Fruit fly (Drosophila melanogaster) whole organism, embryonic: ENCODE measurements around the gene scyl.

Experiments
- Abd-B ChIP-seq: fragments of 200-800 bp; sonication (Bioruptor generic); optimal IDR thresholded peaks from 2 replicates; lab custom pipeline; 2018; ENCODE audit warnings: missing biosample characterization, mild to moderate bottlenecking, missing genetic modification characterization, moderate library complexity
- CG1024 ChIP-seq: fragments of 200-800 bp; sonication (Bioruptor generic); IDR thresholded peaks from 2 replicates; pipeline ENCODE4 v1.3.6; 2022; ENCODE audit warnings: missing biosample characterization, missing genetic modification characterization
- CG12236 ChIP-seq: fragments of 200-800 bp; sonication (Bioruptor generic); optimal IDR thresholded peaks from 2 replicates; lab custom pipeline; 2016; ENCODE audit warnings: missing biosample characterization, missing genetic modification characterization
- CG12659 ChIP-seq: fragments of 200-800 bp; sonication (Bioruptor generic); optimal IDR thresholded peaks from 3 replicates; lab custom pipeline; 2017; ENCODE audit warnings: mild to moderate bottlenecking, missing biosample characterization, missing genetic modification reagents, missing genetic modification characterization
- CG16863 ChIP-seq: fragments of 200-800 bp; sonication (Bioruptor generic); optimal IDR thresholded peaks from 3 replicates; lab custom pipeline; 2016; ENCODE audit warnings: missing biosample characterization, missing genetic modification characterization
- CG18262 ChIP-seq: fragments of 200-800 bp; optimal IDR thresholded peaks from 3 replicates; lab custom pipeline; 2019; ENCODE audit warnings: missing biosample characterization, mild to moderate bottlenecking, missing genetic modification characterization, moderate library complexity
- CG2116 ChIP-seq: fragments of 200-800 bp; sonication (Bioruptor generic); optimal IDR thresholded peaks from 3 replicates; lab custom pipeline; 2018; ENCODE audit warnings: missing biosample characterization, mild to moderate bottlenecking, missing genetic modification characterization
- CG2199 ChIP-seq: fragments of 200-800 bp; sonication (Bioruptor generic); IDR thresholded peaks from 3 replicates; pipeline ENCODE4 v1.3.6; 2022; ENCODE audit warnings: missing biosample characterization, missing genetic modification characterization
- CG2889 ChIP-seq: fragments of 200-800 bp; sonication (Bioruptor generic); IDR thresholded peaks from 3 replicates; pipeline ENCODE4 v1.3.6; 2022; ENCODE audit warnings: missing biosample characterization, missing genetic modification characterization
- CG31441 ChIP-seq: fragments of 200-800 bp; sonication (Bioruptor generic); IDR thresholded peaks from 2 replicates; pipeline ENCODE4 v1.3.6; 2022; ENCODE audit warnings: missing biosample characterization, missing genetic modification characterization
- CG7556 ChIP-seq: fragments of 200-800 bp; sonication (Bioruptor generic); optimal IDR thresholded peaks from 2 replicates; lab custom pipeline; 2017; ENCODE audit warnings: missing biosample characterization, mild to moderate bottlenecking, missing genetic modification characterization
- CG9797 ChIP-seq: fragments of 200-800 bp; sonication (Bioruptor generic); optimal IDR thresholded peaks from 3 replicates; lab custom pipeline; 2018; ENCODE audit warnings: missing biosample characterization, mild to moderate bottlenecking, missing genetic modification characterization
- CHES-1-like ChIP-seq: fragments of 200-800 bp; sonication (Bioruptor generic); optimal IDR thresholded peaks from 2 replicates; lab custom pipeline; 2016; ENCODE audit warnings: missing biosample characterization, missing genetic modification characterization
- Chrac-16 ChIP-seq: fragments of 200-800 bp; sonication (Bioruptor generic); optimal IDR thresholded peaks from 3 replicates; lab custom pipeline; 2016; ENCODE audit warnings: missing biosample characterization, missing genetic modification characterization
- D19A ChIP-seq: fragments of 200-800 bp; optimal IDR thresholded peaks from 3 replicates; lab custom pipeline; 2019; ENCODE audit warnings: missing biosample characterization, mild to moderate bottlenecking, missing genetic modification characterization, moderate library complexity
- Dll ChIP-seq: fragments of 200-800 bp; sonication (Bioruptor generic); IDR thresholded peaks from 4 replicates; pipeline ENCODE4 v1.3.6; 2022; ENCODE audit warnings: missing biosample characterization, missing genetic modification characterization; ENCODE audit not compliant: partially characterized antibody
- Ets97D ChIP-seq: fragments of 200-800 bp; sonication (Bioruptor generic); optimal IDR thresholded peaks from 3 replicates; lab custom pipeline; 2016; ENCODE audit warnings: missing biosample characterization, missing genetic modification characterization
- HLH3B ChIP-seq: fragments of 200-800 bp; sonication (Bioruptor generic); IDR thresholded peaks from 2 replicates; pipeline ENCODE4 v1.3.6; 2022; ENCODE audit warnings: missing biosample characterization, missing genetic modification characterization
- Hmr ChIP-seq: fragments of 200-800 bp; sonication (Bioruptor generic); optimal IDR thresholded peaks from 3 replicates; lab custom pipeline; 2017; ENCODE audit warnings: mild to moderate bottlenecking, missing biosample characterization, missing genetic modification reagents, missing genetic modification characterization
- Hr51 ChIP-seq, 2 experiments: fragments of 200-800 bp; sonication (Bioruptor generic); optimal IDR thresholded peaks; 2 replicates in 1 of 2; 3 replicates in 1 of 2; lab custom pipeline; 2016 to 2018; ENCODE audit warnings: missing biosample characterization in 2 of 2, missing genetic modification characterization in 2 of 2, mild to moderate bottlenecking in 1 of 2, moderate library complexity in 1 of 2
- NC2β ChIP-seq: fragments of 200-800 bp; sonication (Bioruptor generic); optimal IDR thresholded peaks from 2 replicates; lab custom pipeline; 2016; ENCODE audit warnings: missing biosample characterization, missing genetic modification characterization
- Optix ChIP-seq: fragments of 200-800 bp; sonication (Bioruptor generic); IDR thresholded peaks from 3 replicates; pipeline ENCODE4 v1.3.6; 2022; ENCODE audit warnings: missing biosample characterization, missing genetic modification characterization
- Poxn ChIP-seq: fragments of 200-800 bp; sonication (Bioruptor generic); IDR thresholded peaks from 2 replicates; pipeline ENCODE4 v1.3.6; 2022; ENCODE audit warnings: missing biosample characterization, missing genetic modification characterization
- Six4 ChIP-seq: fragments of 200-800 bp; sonication (Bioruptor generic); optimal IDR thresholded peaks from 2 replicates; lab custom pipeline; 2016; ENCODE audit warnings: missing biosample characterization, missing genetic modification characterization
- Spps ChIP-seq: fragments of 200-800 bp; sonication (Bioruptor generic); optimal IDR thresholded peaks from 2 replicates; lab custom pipeline; 2018; ENCODE audit warnings: missing biosample characterization, mild to moderate bottlenecking, missing genetic modification characterization
- Xbp1 ChIP-seq: fragments of 200-800 bp; sonication (Bioruptor generic); optimal IDR thresholded peaks from 3 replicates; lab custom pipeline; 2016; ENCODE audit warnings: missing biosample characterization, mild to moderate bottlenecking, missing genetic modification characterization
- bowl ChIP-seq: fragments of 200-800 bp; sonication (Bioruptor generic); IDR thresholded peaks from 2 replicates; pipeline ENCODE4 v1.3.6; 2022; ENCODE audit warnings: missing biosample characterization, missing genetic modification characterization
- bsh ChIP-seq, 2 experiments: fragments of 200-800 bp; sonication (Bioruptor generic); optimal IDR thresholded peaks; 2 replicates each; lab custom pipeline; 2017 to 2018; ENCODE audit warnings: mild to moderate bottlenecking in 2 of 2, missing biosample characterization in 2 of 2, missing genetic modification characterization in 2 of 2, moderate library complexity in 1 of 2
- chinmo ChIP-seq: fragments of 200-800 bp; sonication (Bioruptor generic); IDR thresholded peaks from 4 replicates; pipeline ENCODE4 v1.3.6; 2022; ENCODE audit warnings: missing biosample characterization, missing genetic modification characterization; ENCODE audit not compliant: partially characterized antibody
- crp ChIP-seq, 2 experiments: fragments of 200-800 bp; sonication (Bioruptor generic); optimal IDR thresholded peaks; 2 replicates in 1 of 2; 3 replicates in 1 of 2; lab custom pipeline; 2017; ENCODE audit warnings: missing biosample characterization in 2 of 2, missing genetic modification characterization in 2 of 2, mild to moderate bottlenecking in 1 of 2, moderate library complexity in 1 of 2
- ems ChIP-seq: fragments of 200-800 bp; sonication (Bioruptor generic); optimal IDR thresholded peaks from 3 replicates; lab custom pipeline; 2016; ENCODE audit warnings: missing biosample characterization, missing genetic modification characterization
- fd3F ChIP-seq: fragments of 200-800 bp; sonication (Bioruptor generic); optimal IDR thresholded peaks from 2 replicates; lab custom pipeline; 2018; ENCODE audit warnings: missing biosample characterization, mild to moderate bottlenecking, missing genetic modification characterization, moderate library complexity
- fd96Cb ChIP-seq: fragments of 200-800 bp; sonication (Bioruptor generic); optimal IDR thresholded peaks from 2 replicates; lab custom pipeline; 2018; ENCODE audit warnings: missing biosample characterization, mild to moderate bottlenecking, missing genetic modification characterization, moderate library complexity
- gro ChIP-seq: fragments of 200-800 bp; sonication (Bioruptor generic); optimal IDR thresholded peaks from 2 replicates; lab custom pipeline; 2016; ENCODE audit warnings: missing biosample characterization, missing genetic modification characterization
- h ChIP-seq: fragments of >200 bp; optimal IDR thresholded peaks from 2 replicates; lab custom pipeline; 2017
- lov ChIP-seq, 2 experiments: fragments of 200-800 bp in 1 of 2; fragments of >200 bp in 1 of 2; sonication (Bioruptor generic) in 1 of 2; IDR thresholded peaks in 1 of 2; optimal IDR thresholded peaks in 1 of 2; 2 replicates in 1 of 2; 3 replicates in 1 of 2; pipeline versions ENCODE4 v1.3.6 to Lab custom; 2017 to 2022; ENCODE audit warnings: missing biosample characterization in 1 of 2, missing genetic modification characterization in 1 of 2
- mld ChIP-seq: fragments of 200-800 bp; sonication (Bioruptor generic); IDR thresholded peaks from 3 replicates; pipeline ENCODE4 v1.3.6; 2022; ENCODE audit warnings: missing biosample characterization, missing genetic modification characterization; ENCODE audit not compliant: partially characterized antibody
- oc ChIP-seq: fragments of 200-800 bp; sonication (Bioruptor generic); optimal IDR thresholded peaks from 2 replicates; lab custom pipeline; 2018; ENCODE audit warnings: missing biosample characterization, mild to moderate bottlenecking, missing genetic modification characterization, moderate library complexity
- odd ChIP-seq: fragments of 200-800 bp; sonication (Bioruptor generic); optimal IDR thresholded peaks from 2 replicates; lab custom pipeline; 2017; ENCODE audit warnings: missing biosample characterization, mild to moderate bottlenecking, missing genetic modification characterization
- phol ChIP-seq: fragments of 200-800 bp; sonication (Bioruptor generic); optimal IDR thresholded peaks from 3 replicates; lab custom pipeline; 2018; ENCODE audit warnings: missing biosample characterization, mild to moderate bottlenecking, missing genetic modification characterization, moderate library complexity
- psq ChIP-seq: fragments of 200-800 bp; sonication (Bioruptor generic); optimal IDR thresholded peaks from 2 replicates; lab custom pipeline; 2017; ENCODE audit warnings: missing biosample characterization, missing genetic modification characterization
- row ChIP-seq: fragments of 200-800 bp; sonication (Bioruptor generic); IDR thresholded peaks from 3 replicates; pipeline ENCODE4 v1.3.6; 2022; ENCODE audit warnings: missing biosample characterization, missing genetic modification characterization
- sens ChIP-seq: fragments of 200-800 bp; sonication (Bioruptor generic); peaks from one replicate; lab custom pipeline; 2016; ENCODE audit warnings: missing biosample characterization, missing genetic modification characterization
- shn ChIP-seq: fragments of 200-800 bp; sonication (Bioruptor generic); optimal IDR thresholded peaks from 3 replicates; lab custom pipeline; 2016; ENCODE audit warnings: missing biosample characterization, missing genetic modification characterization
- sisA ChIP-seq: fragments of 200-800 bp; sonication (Bioruptor generic); IDR thresholded peaks from 2 replicates; pipeline ENCODE4 v1.3.6; 2022; ENCODE audit warnings: missing biosample characterization, missing genetic modification characterization
- slbo ChIP-seq: fragments of 200-800 bp; sonication (Bioruptor generic); IDR thresholded peaks from 2 replicates; pipeline ENCODE4 v1.3.6; 2022; ENCODE audit warnings: missing biosample characterization, missing genetic modification characterization
- toy ChIP-seq: fragments of 200-800 bp; sonication (Bioruptor generic); IDR thresholded peaks from 2 replicates; pipeline ENCODE4 v1.3.6; 2022; ENCODE audit warnings: missing biosample characterization, missing genetic modification characterization
- vfl ChIP-seq: fragments of 200-800 bp; sonication (Bioruptor generic); optimal IDR thresholded peaks from 2 replicates; lab custom pipeline; 2016; ENCODE audit warnings: missing biosample characterization, missing genetic modification characterization
- zfh1 ChIP-seq: fragments of 200-800 bp; sonication (Bioruptor generic); IDR thresholded peaks from 3 replicates; pipeline ENCODE4 v1.3.6; 2022; ENCODE audit warnings: missing biosample characterization, missing genetic modification characterization

scyl gene

dm6 chr3L:11205608-11206336, 46.3 kb upstream of the scyl start, which contains the start of gene Plod (continued):
- peak in 1 of 2 experiments; percentile 65 for TF ChIP-seq bsh (GFP tag; optimal IDR thresholded peaks at IDR 0.05; lab: Kevin White, UChicago)
- TF ChIP-seq CG1024 (GFP tag; lab: Robert Waterston, UW) = peak; percentile 53
- TF ChIP-seq Six4 = peak; percentile 19
- TF ChIP-seq CG2116 (GFP tag; lab: Kevin White, UChicago) = peak; percentile 45
- no peak for TF ChIP-seq shn
- TF ChIP-seq Chrac-16 (GFP tag; lab: Kevin White, UChicago) = peak; percentile 32
- no peak for TF ChIP-seq toy (GFP tag; lab: Robert Waterston, UW)
- peak; percentile 48 for TF ChIP-seq CG18262
- peak; percentile 69 for TF ChIP-seq CHES-1-like (GFP tag; lab: Kevin White, UChicago)
- TF ChIP-seq CG2199 (GFP tag; lab: Robert Waterston, UW) = peak; percentile 82; the same call in 1 of the 3 replicates
- TF ChIP-seq chinmo (GFP tag; lab: Robert Waterston, UW) = peak; percentile 73; the same call in 2 of the 4 replicates
- peak; percentile 70 for TF ChIP-seq Ets97D (GFP tag; lab: Kevin White, UChicago)
- peak; percentile 19 for TF ChIP-seq ems (GFP tag; lab: Kevin White, UChicago)
- TF ChIP-seq D19A (tag; lab: Kevin White, UChicago) = peak; percentile 15
- TF ChIP-seq zfh1 (GFP tag; lab: Robert Waterston, UW) = peak; percentile 44; the same call in 1 of the 3 replicates
- peak; percentile 88 to 98 for TF ChIP-seq crp (GFP tag; optimal IDR thresholded peaks at IDR 0.05; lab: Kevin White, UChicago)
- TF ChIP-seq CG2889 (GFP tag; lab: Robert Waterston, UW) = 0 out of 3 replicates have a peak, but pooled peaks have one; percentile 29
- peak; percentile 33 for TF ChIP-seq odd (GFP tag; lab: Kevin White, UChicago)
- TF ChIP-seq sens = peak; percentile 92
- peak; percentile 78 for TF ChIP-seq CG9797
- TF ChIP-seq CG12236 (GFP tag; lab: Kevin White, UChicago) = no peak
- no peak for TF ChIP-seq sisA (GFP tag; lab: Robert Waterston, UW)
- TF ChIP-seq slbo (GFP tag; lab: Robert Waterston, UW) = peak; percentile 56
- TF ChIP-seq Abd-B (GFP tag; lab: Kevin White, UChicago) = peak; percentile 26
- TF ChIP-seq Optix = no peak
- peak; percentile 43 for TF ChIP-seq psq
- peak; percentile 11 for TF ChIP-seq Spps (tag; lab: Kevin White, UChicago)
- peak; percentile 31 for TF ChIP-seq NC2β (GFP tag; lab: Kevin White, UChicago)
- TF ChIP-seq Xbp1 (GFP tag; lab: Kevin White, UChicago) = peak; percentile 53
- TF ChIP-seq Hmr = peak; percentile 76
- TF ChIP-seq HLH3B (GFP tag; lab: Robert Waterston, UW) = 0 out of 2 replicates have a peak, but pooled peaks have one; percentile 28
- peak; percentile 56 for TF ChIP-seq vfl (GFP tag; lab: Kevin White, UChicago)
- TF ChIP-seq Dll (GFP tag; lab: Robert Waterston, UW) = peak; percentile 50; the same call in 2 of the 4 replicates
- no peak for TF ChIP-seq mld (GFP tag; lab: Robert Waterston, UW)
- peak; percentile 62 for TF ChIP-seq phol (tag; lab: Kevin White, UChicago)
- TF ChIP-seq CG31441 (GFP tag; lab: Robert Waterston, UW) = peak; percentile 66
- peak; percentile 75 for TF ChIP-seq CG12659 (GFP tag; lab: Kevin White, UChicago)
- peak; percentile 81 for TF ChIP-seq row (GFP tag; lab: Robert Waterston, UW)
- TF ChIP-seq gro (GFP tag; lab: Kevin White, UChicago) = peak; percentile 26
- TF ChIP-seq Poxn (GFP tag; lab: Robert Waterston, UW) = no peak
- peak; percentile 29 to 67 for TF ChIP-seq Hr51 (GFP tag; optimal IDR thresholded peaks at IDR 0.05; lab: Kevin White, UChicago)
- peak; percentile 17 for TF ChIP-seq fd96Cb
- TF ChIP-seq CG16863 (GFP tag; lab: Kevin White, UChicago) = no peak
- TF ChIP-seq lov (optimal IDR thresholded peaks at IDR 0.05; lab: Kevin White, UChicago) = no peak
- no peak for TF ChIP-seq lov (GFP tag; IDR thresholded peaks at IDR 0.05; lab: Robert Waterston, UW)
- no peak for TF ChIP-seq h (lab: Kevin White, UChicago)
- TF ChIP-seq fd3F = peak; percentile 18
- TF ChIP-seq CG7556 = peak; percentile 21
- TF ChIP-seq oc (tag; lab: Kevin White, UChicago) = peak; percentile 62
- no peak for TF ChIP-seq bowl (GFP tag; lab: Robert Waterston, UW)
